Worm (Caenorhabditis elegans): Measurements from ENCODE around the gene pgp-14.
A peak's percentile ranks its signal among the peaks of the same experiment; 100 is the strongest.

The pgp-14 gene

ce11 chrX:12759010-12759409 is 9.6 kb upstream of the pgp-14 start:
- TF ChIP-seq snpc-4 (tag; optimal IDR thresholded peaks at IDR 0.05) (no peak), sma-9 (GFP tag; optimal IDR thresholded peaks at IDR 0.05) (peak; percentile 65), sma-9 (tag; optimal IDR thresholded peaks at IDR 0.05) (no peak), mbf-1 (tag; optimal IDR thresholded peaks at IDR 0.05) (no peak), nhr-23 (tag; optimal IDR thresholded peaks at IDR 0.05) (no peak), peb-1 (tag; optimal IDR thresholded peaks at IDR 0.05) (no peak), sma-3 (GFP tag; optimal IDR thresholded peaks at IDR 0.05) (no peak), dmd-4 (tag; optimal IDR thresholded peaks at IDR 0.05) (no peak), nhr-129 (tag; optimal IDR thresholded peaks at IDR 0.05) (no peak), ceh-16 (tag; optimal IDR thresholded peaks at IDR 0.05) (no peak), elt-3 (tag; optimal IDR thresholded peaks at IDR 0.05) (no peak), nhr-11 (tag; optimal IDR thresholded peaks at IDR 0.05) (no peak), F13H6.1 (tag; optimal IDR thresholded peaks at IDR 0.05) (no peak), mab-5 (tag; optimal IDR thresholded peaks at IDR 0.05) (no peak), lsy-2 (tag; optimal IDR thresholded peaks at IDR 0.05) (no peak), aly-2 (tag; optimal IDR thresholded peaks at IDR 0.05) (no peak), fos-1 (tag; optimal IDR thresholded peaks at IDR 0.05) (peak; percentile 4), ZK546.5 (tag; optimal IDR thresholded peaks at IDR 0.05) (no peak)

DNA sequence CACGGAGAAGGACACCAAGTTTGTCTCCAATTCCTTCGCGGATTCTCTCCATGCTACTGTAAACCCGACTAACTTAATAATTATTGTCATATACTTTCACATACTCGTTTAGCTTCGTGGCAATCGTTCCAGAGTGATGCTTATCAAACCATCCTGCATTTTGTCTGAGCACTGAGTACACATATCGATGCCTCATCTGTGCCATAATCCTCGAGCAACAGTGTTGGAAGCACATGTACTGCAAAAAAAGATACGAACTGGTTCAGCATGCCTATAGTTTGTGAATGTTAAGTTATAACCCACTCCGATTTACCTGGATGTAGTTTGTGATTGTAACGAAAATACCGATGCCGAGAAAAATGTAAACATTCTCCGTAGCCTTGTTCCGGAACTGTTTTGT is 5.6 kb upstream of the pgp-14 start:
- TF ChIP-seq ceh-82 (tag; optimal IDR thresholded peaks at IDR 0.05) (no peak), nhr-129 (tag; optimal IDR thresholded peaks at IDR 0.05) (no peak), egl-27 (tag; optimal IDR thresholded peaks at IDR 0.05) (no peak), ztf-11 (tag; optimal IDR thresholded peaks at IDR 0.05) (no peak), lin-13 (GFP tag; optimal IDR thresholded peaks at IDR 0.05) (no peak), nhr-23 (tag; optimal IDR thresholded peaks at IDR 0.05) (no peak), unc-39 (tag; optimal IDR thresholded peaks at IDR 0.05) (no peak), nhr-12 (tag; optimal IDR thresholded peaks at IDR 0.05) (no peak), ZK546.5 (tag; optimal IDR thresholded peaks at IDR 0.05) (no peak), nhr-10 (tag; optimal IDR thresholded peaks at IDR 0.05) (no peak), peb-1 (tag; optimal IDR thresholded peaks at IDR 0.05) (no peak), nhr-21 (tag; optimal IDR thresholded peaks at IDR 0.05) (no peak), snpc-4 (tag; optimal IDR thresholded peaks at IDR 0.05) (no peak), C34F6.9 (tag; optimal IDR thresholded peaks at IDR 0.05) (no peak), sma-3 (GFP tag; optimal IDR thresholded peaks at IDR 0.05) (no peak), crh-2 (tag; optimal IDR thresholded peaks at IDR 0.05) (no peak), Y55F3AM.14 (GFP tag; optimal IDR thresholded peaks at IDR 0.05) (no peak), lin-39 (tag; optimal IDR thresholded peaks at IDR 0.05) (no peak)

ce11 chrX:12754043-12754442 is 4.7 kb upstream of the pgp-14 start:
- TF ChIP-seq egl-27 (tag; optimal IDR thresholded peaks at IDR 0.05) (no peak), peb-1 (tag; optimal IDR thresholded peaks at IDR 0.05) (no peak), C34F6.9 (tag; optimal IDR thresholded peaks at IDR 0.05) (no peak), sem-4 (tag; optimal IDR thresholded peaks at IDR 0.05) (no peak), sma-9 (GFP tag; optimal IDR thresholded peaks at IDR 0.05) (no peak), sma-9 (tag; optimal IDR thresholded peaks at IDR 0.05) (no peak)

ce11 chrX:12750805-12751204 is 1.4 kb upstream of the pgp-14 start:
- TF ChIP-seq F13H6.1 (tag; optimal IDR thresholded peaks at IDR 0.05), result peak; percentile 47
- TF ChIP-seq nhr-237 (tag; optimal IDR thresholded peaks at IDR 0.05), result no peak

ce11 chrX:12738454-12738853 is 10.9 kb downstream of the pgp-14 start, which contains the start of gene pgp-13:
Gene pgp-13 (plus strand): TSS chrX:12738754.
- TF ChIP-seq snpc-4 (tag; optimal IDR thresholded peaks at IDR 0.05) (no peak), mbf-1 (tag; optimal IDR thresholded peaks at IDR 0.05) (no peak), ceh-82 (tag; optimal IDR thresholded peaks at IDR 0.05) (no peak), nhr-25 (tag; optimal IDR thresholded peaks at IDR 0.05) (no peak), fos-1 (tag; optimal IDR thresholded peaks at IDR 0.05) (no peak), unc-55 (GFP tag; optimal IDR thresholded peaks at IDR 0.05) (no peak), R02D3.7 (tag; optimal IDR thresholded peaks at IDR 0.05) (no peak), sem-4 (tag; optimal IDR thresholded peaks at IDR 0.05) (no peak)
